Worm (Caenorhabditis elegans) whole organism, late embryonic: ENCODE measurements around the gene pbs-3.

Source experiments
- C38D4.7 ChIP-seq: fragments of 200-800 bp; sonication (Bioruptor generic); optimal IDR thresholded peaks from 2 replicates; lab custom pipeline; 2018; ENCODE audit warnings: mild to moderate bottlenecking, missing genetic modification characterization, moderate library complexity, missing compliant biosample characterization
- F13H6.1 ChIP-seq: sonication (generic microtip); optimal IDR thresholded peaks from 2 replicates; lab custom pipeline; 2016; ENCODE audit warnings: missing genetic modification characterization, missing compliant biosample characterization
- K09A11.1 ChIP-seq: sonication (generic microtip); optimal IDR thresholded peaks from 2 replicates; lab custom pipeline; 2017; ENCODE audit warnings: antibody characterized with exemption, mild to moderate bottlenecking, missing genetic modification characterization, missing compliant biosample characterization; ENCODE audit not compliant: insufficient read depth
- T23F11.4 ChIP-seq: fragments of 200-800 bp; sonication (Bioruptor generic); optimal IDR thresholded peaks from 2 replicates; lab custom pipeline; 2018; ENCODE audit warnings: mild to moderate bottlenecking, missing genetic modification characterization, missing compliant biosample characterization
- ahr-1 ChIP-seq: sonication (generic microtip); optimal IDR thresholded peaks from 2 replicates; lab custom pipeline; 2016; ENCODE audit warnings: missing genetic modification characterization, missing compliant biosample characterization
- ceh-14 ChIP-seq: sonication (generic microtip); optimal IDR thresholded peaks from 2 replicates; lab custom pipeline; 2016; ENCODE audit warnings: missing genotype, missing genetic modification characterization, missing compliant biosample characterization
- ceh-19 ChIP-seq: fragments of 200-800 bp; sonication (Bioruptor generic); optimal IDR thresholded peaks from 2 replicates; lab custom pipeline; 2018; ENCODE audit warnings: mild to moderate bottlenecking, missing genetic modification characterization, missing compliant biosample characterization
- ceh-22 ChIP-seq: sonication (generic microtip); optimal IDR thresholded peaks from 2 replicates; lab custom pipeline; 2017; ENCODE audit warnings: missing biosample characterization, missing genetic modification characterization
- ceh-34 ChIP-seq: sonication (generic microtip); optimal IDR thresholded peaks from 2 replicates; lab custom pipeline; 2016; ENCODE audit warnings: mild to moderate bottlenecking, missing genetic modification characterization, missing compliant biosample characterization
- ceh-6 ChIP-seq: fragments of 200-800 bp; sonication (Bioruptor generic); optimal IDR thresholded peaks from 2 replicates; lab custom pipeline; 2018; ENCODE audit warnings: mild to moderate bottlenecking, missing genetic modification characterization, missing compliant biosample characterization
- dve-1 ChIP-seq: sonication (generic microtip); optimal IDR thresholded peaks from 2 replicates; lab custom pipeline; 2017; ENCODE audit warnings: antibody characterized with exemption, mild to moderate bottlenecking, missing genetic modification characterization, missing compliant biosample characterization
- elt-2 ChIP-seq: sonication (generic microtip); optimal IDR thresholded peaks from 2 replicates; lab custom pipeline; 2016; ENCODE audit warnings: missing genetic modification reagents, missing genetic modification characterization, missing compliant biosample characterization
- eyg-1 ChIP-seq: sonication (generic microtip); optimal IDR thresholded peaks from 2 replicates; lab custom pipeline; 2016; ENCODE audit warnings: missing genotype, missing genetic modification characterization, missing compliant biosample characterization
- hlh-13 ChIP-seq: fragments of 200-800 bp; sonication (Bioruptor generic); optimal IDR thresholded peaks from 2 replicates; lab custom pipeline; 2018; ENCODE audit warnings: mild to moderate bottlenecking, missing genetic modification characterization, missing compliant biosample characterization
- hlh-15 ChIP-seq: sonication (generic microtip); optimal IDR thresholded peaks from 2 replicates; lab custom pipeline; 2016; ENCODE audit warnings: missing genetic modification characterization, missing compliant biosample characterization
- mec-3 ChIP-seq: sonication (generic microtip); optimal IDR thresholded peaks from 2 replicates; lab custom pipeline; 2016; ENCODE audit warnings: borderline replicate concordance, missing genetic modification characterization, missing compliant biosample characterization
- nfya-1 ChIP-seq: sonication (generic microtip); optimal IDR thresholded peaks from 2 replicates; lab custom pipeline; 2017; ENCODE audit warnings: missing genetic modification characterization, mild to moderate bottlenecking, missing compliant biosample characterization, antibody characterized with exemption, moderate library complexity
- pat-9 ChIP-seq: fragments of 200-800 bp; sonication (Bioruptor generic); optimal IDR thresholded peaks from 2 replicates; lab custom pipeline; 2018; ENCODE audit warnings: mild to moderate bottlenecking, missing genetic modification characterization, moderate library complexity, missing compliant biosample characterization
- pax-1 ChIP-seq: fragments of 150-350 bp; optimal IDR thresholded peaks from 2 replicates; lab custom pipeline; 2014; ENCODE audit warnings: missing biosample characterization, missing genetic modification characterization
- sox-4 ChIP-seq: sonication (generic microtip); optimal IDR thresholded peaks from 2 replicates; lab custom pipeline; 2017; ENCODE audit warnings: mild to moderate bottlenecking, missing genetic modification characterization, inconsistent platforms, missing compliant biosample characterization
- tbx-2 ChIP-seq: sonication (generic microtip); optimal IDR thresholded peaks from 2 replicates; lab custom pipeline; 2016; ENCODE audit warnings: missing genetic modification characterization, missing compliant biosample characterization
- unc-3 ChIP-seq, 2 experiments: fragments of 200-800 bp in 1 of 2; sonication (Bioruptor generic) in 1 of 2; sonication (generic microtip) in 1 of 2; conservative IDR thresholded peaks in 1 of 2; optimal IDR thresholded peaks in 1 of 2; 2 replicates each; pipeline versions ENCODE4 v1.3.6 to Lab custom; 2016 to 2022; ENCODE audit warnings: missing compliant biosample characterization in 2 of 2, missing genetic modification characterization in 2 of 2, missing genetic modification reagents in 1 of 2
- unc-42 ChIP-seq: sonication (generic microtip); optimal IDR thresholded peaks from 2 replicates; lab custom pipeline; 2016; ENCODE audit warnings: missing genotype, missing genetic modification characterization, missing compliant biosample characterization
- unc-55 ChIP-seq: sonication (generic microtip); optimal IDR thresholded peaks from 2 replicates; lab custom pipeline; 2017; ENCODE audit warnings: missing biosample characterization, missing genetic modification reagents, missing genetic modification characterization
- zip-5 ChIP-seq: sonication (generic microtip); optimal IDR thresholded peaks from 2 replicates; lab custom pipeline; 2016; ENCODE audit warnings: missing genetic modification characterization, missing compliant biosample characterization

pbs-3 gene

ce11 chrII:4914214-4914613, 41.0 kb downstream of the pbs-3 start, which contains the start of gene R05F9.11:
Gene R05F9.11, minus strand, starts transcription at chrII:4914218.
- TF ChIP-seq ceh-34 (no peak), F13H6.1 (tag; lab: Kevin White, UChicago) (no peak), nfya-1 (tag; lab: Kevin White, UChicago) (no peak), elt-2 (tag; lab: Kevin White, UChicago) (no peak), mec-3 (tag; lab: Kevin White, UChicago) (no peak), hlh-15 (no peak)

DNA sequence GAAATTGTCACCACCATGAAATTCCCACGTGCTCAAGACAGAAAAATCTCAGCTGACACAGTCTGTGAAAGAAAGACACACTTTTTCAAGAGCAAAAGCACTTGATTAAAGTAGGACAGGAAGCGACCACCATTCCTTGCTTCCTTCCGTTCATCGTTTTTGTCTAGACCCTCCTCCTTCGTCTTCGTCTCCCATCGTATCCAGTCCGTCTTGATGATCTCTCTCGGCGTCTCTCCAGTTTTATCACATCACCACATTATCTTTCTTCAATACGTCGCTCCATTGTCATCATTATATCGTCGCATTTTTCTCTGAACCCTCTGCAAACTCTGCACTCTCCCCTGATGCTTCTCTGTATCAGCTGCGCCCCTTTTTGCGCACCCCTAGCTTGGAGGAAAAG, 47.1 kb downstream of the pbs-3 start:
- peak; percentile 38 for TF ChIP-seq unc-42 (tag; lab: Kevin White, UChicago)
- TF ChIP-seq sox-4, result no peak
- no peak for TF ChIP-seq unc-3 (GFP tag; conservative IDR thresholded peaks at IDR 0.05; lab: Robert Waterston, UW)
- no peak for TF ChIP-seq unc-3 (tag; optimal IDR thresholded peaks at IDR 0.05; lab: Kevin White, UChicago)
- TF ChIP-seq elt-2 (tag; lab: Kevin White, UChicago), result peak; percentile 22
- peak; percentile 48 for TF ChIP-seq unc-55 (GFP tag; lab: Kevin White, UChicago)
- no peak for TF ChIP-seq tbx-2 (tag; lab: Kevin White, UChicago)
- TF ChIP-seq ceh-22 (tag; lab: Kevin White, UChicago), result peak; percentile 19
- no peak for TF ChIP-seq dve-1 (tag; lab: Kevin White, UChicago)
- no peak for TF ChIP-seq T23F11.4

ce11 chrII:4905883-4906282, 49.3 kb downstream of the pbs-3 start:
- TF ChIP-seq C38D4.7 (GFP tag; lab: Kevin White, UChicago) (no peak), F13H6.1 (tag; lab: Kevin White, UChicago) (no peak), hlh-13 (GFP tag; lab: Kevin White, UChicago) (no peak), ceh-6 (GFP tag; lab: Kevin White, UChicago) (no peak)
- TF ChIP-seq, all 69 proteins: peak for 0

- TF ChIP-seq pax-1 (no peak), pat-9 (no peak), zip-5 (no peak)
Measured at ce11 chrII:4905331-4905730, 49.9 kb downstream of the pbs-3 start.

- no peak for TF ChIP-seq ceh-19
- TF ChIP-seq ceh-14 (tag; lab: Kevin White, UChicago), result no peak
- no peak for TF ChIP-seq K09A11.1 (tag; lab: Kevin White, UChicago)
- no peak for TF ChIP-seq ahr-1 (tag; lab: Kevin White, UChicago)
- TF ChIP-seq eyg-1, result no peak
Measured at ce11 chrII:4904778-4905177, 50.4 kb downstream of the pbs-3 start, which contains the start of gene btbd-10. Gene btbd-10, plus strand, starts transcription at chrII:4905008.
